Fruit fly (Drosophila melanogaster) Kc167 (cell line): ENCODE measurements around the gene mRpL33.

ENCODE experiments used
- Sin3A ChIP-seq: fragments of >200 bp; optimal IDR thresholded peaks from 2 replicates; lab custom pipeline; 2018; ENCODE audit warnings: missing external identifiers
- h ChIP-seq: fragments of >200 bp; optimal IDR thresholded peaks from 3 replicates; lab custom pipeline; 2018; ENCODE audit warnings: missing external identifiers
- psq ChIP-seq: fragments of >200 bp; optimal IDR thresholded peaks from 2 replicates; lab custom pipeline; 2017; ENCODE audit warnings: missing external identifiers

DNA sequence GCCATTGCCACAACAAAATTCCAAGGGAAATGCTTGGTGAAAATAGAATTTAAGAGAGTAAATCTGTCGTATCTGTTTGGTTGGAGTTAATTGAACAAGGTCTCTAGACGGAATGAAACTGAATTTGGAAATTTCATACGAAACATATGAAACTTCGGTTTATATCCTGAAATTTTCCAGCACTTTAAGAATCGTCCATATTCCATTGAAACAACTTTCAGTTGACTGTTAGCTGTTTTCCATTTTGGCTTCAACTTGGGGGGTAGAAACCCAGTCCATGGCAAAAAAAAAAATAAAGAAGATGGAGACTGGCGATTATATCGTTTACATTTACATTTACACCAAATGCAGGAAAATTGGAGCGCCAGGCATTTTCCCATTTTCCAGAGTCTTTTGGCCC, 10.3 kb downstream of the mRpL33 start, which contains the start of gene CG15579:
- TF ChIP-seq Sin3A (lab: Kevin White, UChicago), result no peak
- TF ChIP-seq psq (lab: Kevin White, UChicago), result no peak
- no peak for TF ChIP-seq h
